Fruit fly (Drosophila melanogaster): Measurements from ENCODE around the gene CG13481.

Gene CG13481

dm6 chr3L:14369607-14370006 lies at the start of gene CG13481:
Gene CG13481, minus strand, starts transcription at chr3L:14369707.
- no peak for TF ChIP-seq fd96Ca (GFP tag; IDR thresholded peaks at IDR 0.05)
- no peak for TF ChIP-seq Pif1A (GFP tag; optimal IDR thresholded peaks at IDR 0.05)
- no peak for TF ChIP-seq CG34367 (tag; optimal IDR thresholded peaks at IDR 0.05)
- no peak for TF ChIP-seq CG10348 (GFP tag; IDR thresholded peaks at IDR 0.05)
- TF ChIP-seq CG32121 (GFP tag; IDR thresholded peaks at IDR 0.05), result no peak
- TF ChIP-seq Pif1B (GFP tag; optimal IDR thresholded peaks at IDR 0.05), result no peak
- TF ChIP-seq CG15710 (tag; optimal IDR thresholded peaks at IDR 0.05), result no peak
- no peak for TF ChIP-seq Ets98B (GFP tag; IDR thresholded peaks at IDR 0.05)
- TF ChIP-seq CG8159 (tag; optimal IDR thresholded peaks at IDR 0.05), result no peak
- TF ChIP-seq CG4496 (GFP tag; IDR thresholded peaks at IDR 0.05), result no peak
- TF ChIP-seq D1 (tag; optimal IDR thresholded peaks at IDR 0.05), result no peak
- no peak for TF ChIP-seq rn (GFP tag; IDR thresholded peaks at IDR 0.05)
- TF ChIP-seq CG12605 (GFP tag; IDR thresholded peaks at IDR 0.05), result no peak
- no peak for TF ChIP-seq CG17806 (tag; optimal IDR thresholded peaks at IDR 0.05)
- no peak for TF ChIP-seq EcR (GFP tag; optimal IDR thresholded peaks at IDR 0.05)
- no peak for TF ChIP-seq Snoo (tag; optimal IDR thresholded peaks at IDR 0.05)
- TF ChIP-seq CG13204 (GFP tag; optimal IDR thresholded peaks at IDR 0.05), result no peak
- TF ChIP-seq CG8301 (tag; optimal IDR thresholded peaks at IDR 0.05), result no peak

- TF ChIP-seq Pif1B (GFP tag; optimal IDR thresholded peaks at IDR 0.05) (peak; percentile 73), CG8301 (tag; optimal IDR thresholded peaks at IDR 0.05) (peak; percentile 34), D1 (tag; optimal IDR thresholded peaks at IDR 0.05) (peak; percentile 55), Ets98B (GFP tag; IDR thresholded peaks at IDR 0.05) (peak; percentile 56), CG34367 (tag; optimal IDR thresholded peaks at IDR 0.05) (peak; percentile 48), Snoo (tag; optimal IDR thresholded peaks at IDR 0.05) (peak; percentile 37), CG13204 (GFP tag; optimal IDR thresholded peaks at IDR 0.05) (no peak), CG4496 (GFP tag; IDR thresholded peaks at IDR 0.05) (peak; percentile 75), EcR (GFP tag; optimal IDR thresholded peaks at IDR 0.05) (no peak), CG9948 (tag; optimal IDR thresholded peaks at IDR 0.05) (peak; percentile 47), CG17806 (tag; optimal IDR thresholded peaks at IDR 0.05) (peak; percentile 53), CG14655 (GFP tag; optimal IDR thresholded peaks at IDR 0.05) (peak; percentile 56), rn (GFP tag; IDR thresholded peaks at IDR 0.05) (no peak), CG12605 (GFP tag; IDR thresholded peaks at IDR 0.05) (peak; percentile 28; the same call in 1 of the 2 replicates), CG10348 (GFP tag; IDR thresholded peaks at IDR 0.05) (no peak), gl (tag; optimal IDR thresholded peaks at IDR 0.05) (no peak), Pif1A (GFP tag; optimal IDR thresholded peaks at IDR 0.05) (peak; percentile 63), fd96Ca (GFP tag; IDR thresholded peaks at IDR 0.05) (no peak; the same call in 2 of the 3 replicates), CG8159 (tag; optimal IDR thresholded peaks at IDR 0.05) (peak; percentile 53), CG32121 (GFP tag; IDR thresholded peaks at IDR 0.05) (no peak), CG15710 (tag; optimal IDR thresholded peaks at IDR 0.05) (peak; percentile 49)
Observed at dm6 chr3L:14410892-14411291, 41.4 kb upstream of the CG13481 start.

DNA sequence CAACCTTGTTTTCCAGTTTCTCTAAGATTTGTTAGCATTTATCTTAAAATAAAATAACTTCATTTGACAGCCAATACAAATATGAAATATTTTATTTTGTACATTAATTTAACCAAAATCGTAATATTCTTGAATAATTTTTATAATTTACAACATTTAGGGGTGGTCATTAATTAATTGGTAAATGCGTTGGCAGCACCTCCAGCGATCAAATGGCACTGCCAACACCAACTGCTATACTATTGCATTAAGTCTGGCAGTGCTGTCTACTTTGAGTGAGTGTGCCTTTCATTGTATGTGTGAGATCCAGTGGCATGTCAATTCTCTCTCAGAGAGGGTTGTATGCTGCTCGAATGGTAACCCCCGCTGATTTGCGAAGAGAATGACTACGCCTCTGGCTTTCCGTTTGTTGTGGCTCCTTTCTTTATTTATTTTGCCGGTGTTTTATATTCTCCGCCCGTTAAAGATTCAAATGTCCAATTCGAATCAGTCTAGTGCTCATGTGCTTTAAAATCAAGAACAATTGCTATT lies 40.7 kb upstream of the CG13481 start, which contains the start of gene CG3919:
Gene CG3919 (plus strand): TSS at position 481 of the 531 bp plus-strand sequence.
- TF ChIP-seq CG34367 (tag; optimal IDR thresholded peaks at IDR 0.05), result peak; percentile 34
- TF ChIP-seq CG13204 (GFP tag; optimal IDR thresholded peaks at IDR 0.05), result peak; percentile 66
- peak; percentile 46 for TF ChIP-seq rn (GFP tag; IDR thresholded peaks at IDR 0.05)
- peak; percentile 80 for TF ChIP-seq CG4496 (GFP tag; IDR thresholded peaks at IDR 0.05)
- peak; percentile 53 for TF ChIP-seq CG8301 (tag; optimal IDR thresholded peaks at IDR 0.05)
- peak; percentile 87 for TF ChIP-seq CG8159 (tag; optimal IDR thresholded peaks at IDR 0.05)
- TF ChIP-seq CG15710 (tag; optimal IDR thresholded peaks at IDR 0.05), result peak; percentile 50
- TF ChIP-seq gl (tag; optimal IDR thresholded peaks at IDR 0.05), result peak; percentile 66
- TF ChIP-seq Pif1B (GFP tag; optimal IDR thresholded peaks at IDR 0.05), result peak; percentile 83
- TF ChIP-seq CG32121 (GFP tag; IDR thresholded peaks at IDR 0.05), result peak; percentile 65
- peak; percentile 34 for TF ChIP-seq Snoo (tag; optimal IDR thresholded peaks at IDR 0.05)
- TF ChIP-seq CG9948 (tag; optimal IDR thresholded peaks at IDR 0.05), result peak; percentile 62
- TF ChIP-seq D1 (tag; optimal IDR thresholded peaks at IDR 0.05), result peak; percentile 9
- TF ChIP-seq EcR (GFP tag; optimal IDR thresholded peaks at IDR 0.05), result no peak
- no peak for TF ChIP-seq CG10348 (GFP tag; IDR thresholded peaks at IDR 0.05)
- peak; percentile 90 for TF ChIP-seq Ets98B (GFP tag; IDR thresholded peaks at IDR 0.05)
- peak; percentile 59 for TF ChIP-seq CG12605 (GFP tag; IDR thresholded peaks at IDR 0.05)
- TF ChIP-seq fd96Ca (GFP tag; IDR thresholded peaks at IDR 0.05), result peak; percentile 87
- peak; percentile 64 for TF ChIP-seq CG17806 (tag; optimal IDR thresholded peaks at IDR 0.05)
- peak; percentile 93 for TF ChIP-seq Pif1A (GFP tag; optimal IDR thresholded peaks at IDR 0.05)
- TF ChIP-seq CG14655 (GFP tag; optimal IDR thresholded peaks at IDR 0.05), result peak; percentile 74

DNA sequence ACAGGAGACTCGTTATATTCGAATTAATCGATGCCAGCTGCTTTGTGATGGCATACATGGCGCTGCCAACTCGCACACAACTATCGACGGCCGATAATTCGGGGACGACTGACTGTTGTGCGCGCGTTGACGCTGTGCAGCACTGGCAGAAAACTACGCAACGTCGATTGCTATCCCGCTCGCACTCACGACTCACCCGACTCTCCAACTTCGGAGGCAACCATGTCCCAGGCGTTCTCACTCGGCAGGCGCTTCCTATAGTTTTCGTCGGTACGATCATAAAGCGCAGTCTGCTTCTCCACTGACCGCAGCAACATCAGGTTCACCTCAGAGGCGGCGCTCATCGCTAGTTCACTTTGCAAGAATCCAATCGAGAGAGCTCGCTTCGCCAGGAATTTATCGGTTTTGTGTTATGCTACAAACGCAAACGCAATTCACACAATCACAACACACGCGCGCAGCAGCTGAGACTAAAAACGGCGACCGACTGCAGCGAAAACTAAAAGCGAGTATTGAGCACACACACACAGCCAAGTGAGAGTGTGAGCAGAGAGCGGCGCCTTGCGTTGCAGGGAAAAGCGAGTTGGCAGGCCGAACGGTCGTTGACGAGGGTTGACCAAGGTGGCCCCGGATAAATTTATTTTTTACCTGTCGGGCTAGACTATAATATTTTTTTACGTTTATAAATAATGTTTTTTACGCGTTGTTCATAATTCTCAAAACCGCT lies 40.1 kb upstream of the CG13481 start, which contains the start of gene stwl:
Gene stwl (minus strand): TSS at position 521 of the 727 bp plus-strand sequence.
- 0 out of 3 replicates have a peak, but pooled peaks have one; percentile 6 for TF ChIP-seq fd96Ca (GFP tag; IDR thresholded peaks at IDR 0.05)
- peak; percentile 50; the same call in 2 of the 3 replicates for TF ChIP-seq CG4496 (GFP tag; IDR thresholded peaks at IDR 0.05)
- no peak for TF ChIP-seq CG34367 (tag; optimal IDR thresholded peaks at IDR 0.05)
- TF ChIP-seq CG8159 (tag; optimal IDR thresholded peaks at IDR 0.05), result peak; percentile 2
- TF ChIP-seq gl (tag; optimal IDR thresholded peaks at IDR 0.05), result no peak
- peak; percentile 51; the same call in 1 of the 2 replicates for TF ChIP-seq rn (GFP tag; IDR thresholded peaks at IDR 0.05)
- no peak; the same call in 1 of the 2 replicates for TF ChIP-seq CG10348 (GFP tag; IDR thresholded peaks at IDR 0.05)
- TF ChIP-seq CG9948 (tag; optimal IDR thresholded peaks at IDR 0.05), result peak; percentile 16
- peak; percentile 78 for TF ChIP-seq D1 (tag; optimal IDR thresholded peaks at IDR 0.05)

- TF ChIP-seq Ets98B (GFP tag; IDR thresholded peaks at IDR 0.05) (no peak), fd96Ca (GFP tag; IDR thresholded peaks at IDR 0.05) (no peak), EcR (GFP tag; optimal IDR thresholded peaks at IDR 0.05) (no peak), gl (tag; optimal IDR thresholded peaks at IDR 0.05) (no peak), CG14655 (GFP tag; optimal IDR thresholded peaks at IDR 0.05) (no peak), CG4496 (GFP tag; IDR thresholded peaks at IDR 0.05) (no peak), CG34367 (tag; optimal IDR thresholded peaks at IDR 0.05) (no peak), CG15710 (tag; optimal IDR thresholded peaks at IDR 0.05) (no peak), CG12605 (GFP tag; IDR thresholded peaks at IDR 0.05) (no peak), Pif1B (GFP tag; optimal IDR thresholded peaks at IDR 0.05) (no peak), CG10348 (GFP tag; IDR thresholded peaks at IDR 0.05) (no peak), rn (GFP tag; IDR thresholded peaks at IDR 0.05) (no peak)
Observed at dm6 chr3L:14408734-14409133, 39.2 kb upstream of the CG13481 start.

All from whole organism, pupa.